Fruit fly (Drosophila melanogaster) whole organism, embryonic: ENCODE measurements around the gene CG1999.
A peak's percentile ranks its signal among the peaks of the same experiment; 100 is the strongest.

Source experiments
- Atf3 ChIP-seq: fragments of 200-800 bp; sonication (Bioruptor generic); optimal IDR thresholded peaks from 3 replicates; lab custom pipeline; 2016; ENCODE audit warnings: missing biosample characterization, missing genetic modification characterization
- Bdp1 ChIP-seq: fragments of 200-800 bp; sonication (Bioruptor generic); optimal IDR thresholded peaks from 3 replicates; lab custom pipeline; 2016; ENCODE audit warnings: missing biosample characterization, missing genetic modification characterization
- CG10147 ChIP-seq: fragments of 200-800 bp; sonication (Bioruptor generic); optimal IDR thresholded peaks from 2 replicates; lab custom pipeline; 2019; ENCODE audit warnings: missing biosample characterization, mild to moderate bottlenecking, missing genetic modification characterization, moderate library complexity
- CG11398 ChIP-seq: fragments of 200-800 bp; sonication (Bioruptor generic); optimal IDR thresholded peaks from 2 replicates; lab custom pipeline; 2016; ENCODE audit warnings: missing biosample characterization, missing genetic modification characterization
- CG13775 ChIP-seq: fragments of 200-800 bp; sonication (Bioruptor generic); optimal IDR thresholded peaks from 3 replicates; lab custom pipeline; 2017; ENCODE audit warnings: missing biosample characterization, mild to moderate bottlenecking, missing genetic modification characterization
- CG14441 ChIP-seq: fragments of 200-800 bp; sonication (Bioruptor generic); IDR thresholded peaks from 2 replicates; pipeline ENCODE4 v1.3.6; 2022; ENCODE audit warnings: missing biosample characterization, missing genetic modification characterization
- CG15479 ChIP-seq: fragments of 200-800 bp; sonication (Bioruptor generic); optimal IDR thresholded peaks from 3 replicates; lab custom pipeline; 2019; ENCODE audit warnings: missing biosample characterization, mild to moderate bottlenecking, missing genetic modification characterization, moderate library complexity
- CG17186 ChIP-seq: fragments of 200-800 bp; sonication (Bioruptor generic); optimal IDR thresholded peaks from 3 replicates; lab custom pipeline; 2017; ENCODE audit warnings: missing biosample characterization, missing genetic modification reagents, missing genetic modification characterization
- CG18619 ChIP-seq: fragments of 200-800 bp; sonication (Bioruptor generic); optimal IDR thresholded peaks from 3 replicates; lab custom pipeline; 2017; ENCODE audit warnings: missing biosample characterization, mild to moderate bottlenecking, missing genetic modification characterization
- CG3163 ChIP-seq: fragments of 200-800 bp; sonication (Bioruptor generic); optimal IDR thresholded peaks from 3 replicates; lab custom pipeline; 2016; ENCODE audit warnings: missing biosample characterization, missing genetic modification characterization
- CG3726 ChIP-seq: fragments of 200-800 bp; sonication (Bioruptor generic); IDR thresholded peaks from 3 replicates; pipeline ENCODE4, ENCODE4 v1.3.6; 2022; ENCODE audit warnings: missing biosample characterization, missing genetic modification characterization
- CG6683 ChIP-seq: fragments of 200-800 bp; sonication (Bioruptor generic); optimal IDR thresholded peaks from 2 replicates; lab custom pipeline; 2017; ENCODE audit warnings: missing biosample characterization, mild to moderate bottlenecking, missing genetic modification characterization, missing genetic modification reagents
- CG7786 ChIP-seq: fragments of 200-800 bp; sonication (Bioruptor generic); optimal IDR thresholded peaks from 2 replicates; lab custom pipeline; 2016; ENCODE audit warnings: missing biosample characterization, missing genetic modification characterization
- CG7928 ChIP-seq: fragments of 200-800 bp; sonication (Bioruptor generic); optimal IDR thresholded peaks from 2 replicates; lab custom pipeline; 2017; ENCODE audit warnings: missing biosample characterization, mild to moderate bottlenecking, missing genetic modification characterization
- CG9437 ChIP-seq: fragments of 200-800 bp; sonication (Bioruptor generic); optimal IDR thresholded peaks from 2 replicates; lab custom pipeline; 2018; ENCODE audit warnings: missing biosample characterization, mild to moderate bottlenecking, missing genetic modification characterization
- ERR ChIP-seq: fragments of 200-800 bp; sonication (Bioruptor generic); optimal IDR thresholded peaks from 2 replicates; lab custom pipeline; 2016; ENCODE audit warnings: missing biosample characterization, missing genetic modification characterization
- Gug ChIP-seq: fragments of 200-800 bp; sonication (Bioruptor generic); IDR thresholded peaks from 4 replicates; pipeline ENCODE4 v1.3.6; 2022; ENCODE audit warnings: missing biosample characterization, missing genetic modification characterization
- Hr3 ChIP-seq: fragments of 200-800 bp; sonication (Bioruptor generic); optimal IDR thresholded peaks from 3 replicates; lab custom pipeline; 2016; ENCODE audit warnings: missing biosample characterization, missing genetic modification characterization
- Hsf ChIP-seq: fragments of 200-800 bp; sonication (Bioruptor generic); optimal IDR thresholded peaks from 3 replicates; lab custom pipeline; 2016; ENCODE audit warnings: missing biosample characterization, missing genetic modification characterization
- MTF-1 ChIP-seq: fragments of 200-800 bp; sonication (Bioruptor generic); optimal IDR thresholded peaks from 2 replicates; lab custom pipeline; 2018; ENCODE audit warnings: missing biosample characterization, mild to moderate bottlenecking, missing genetic modification characterization, borderline replicate concordance
- Med ChIP-seq: fragments of 200-800 bp; sonication (Bioruptor generic); peaks from one replicate; lab custom pipeline; 2016; ENCODE audit warnings: missing biosample characterization, missing genetic modification characterization, mild to moderate bottlenecking, inconsistent platforms, moderate library complexity
- NK7.1 ChIP-seq: fragments of 200-800 bp; sonication (Bioruptor generic); optimal IDR thresholded peaks from 3 replicates; lab custom pipeline; 2016; ENCODE audit warnings: missing biosample characterization, missing genetic modification characterization
- Nf-YA ChIP-seq: fragments of 200-800 bp; sonication (Bioruptor generic); IDR thresholded peaks from 2 replicates; pipeline ENCODE4 v1.3.6; 2022; ENCODE audit warnings: missing biosample characterization, missing genetic modification characterization
- Ssrp ChIP-seq: fragments of 200-800 bp; sonication (Bioruptor generic); optimal IDR thresholded peaks from 2 replicates; lab custom pipeline; 2018; ENCODE audit warnings: missing biosample characterization, mild to moderate bottlenecking, missing genetic modification characterization, moderate library complexity
- ac ChIP-seq: fragments of 200-800 bp; sonication (Bioruptor generic); optimal IDR thresholded peaks from 3 replicates; lab custom pipeline; 2017; ENCODE audit warnings: missing biosample characterization, mild to moderate bottlenecking, missing genetic modification characterization
- al ChIP-seq: fragments of 200-800 bp; sonication (Bioruptor generic); IDR thresholded peaks from 2 replicates; pipeline ENCODE4 v1.3.6; 2022; ENCODE audit warnings: missing biosample characterization, missing genetic modification characterization
- chif ChIP-seq, 2 experiments: fragments of 200-800 bp; sonication (Bioruptor generic); optimal IDR thresholded peaks; 3 replicates each; lab custom pipeline; 2016; ENCODE audit warnings: missing biosample characterization in 2 of 2, missing genetic modification characterization in 2 of 2
- crp ChIP-seq, 2 experiments: fragments of 200-800 bp; sonication (Bioruptor generic); optimal IDR thresholded peaks; 2 replicates in 1 of 2; 3 replicates in 1 of 2; lab custom pipeline; 2017; ENCODE audit warnings: missing biosample characterization in 2 of 2, missing genetic modification characterization in 2 of 2, mild to moderate bottlenecking in 1 of 2, moderate library complexity in 1 of 2
- disco-r ChIP-seq: fragments of 200-800 bp; sonication (Bioruptor generic); optimal IDR thresholded peaks from 2 replicates; lab custom pipeline; 2016; ENCODE audit warnings: missing biosample characterization, missing genetic modification characterization
- dpn ChIP-seq, 2 experiments: fragments of 200-800 bp; sonication (Bioruptor generic); optimal IDR thresholded peaks; 3 replicates each; lab custom pipeline; 2016; ENCODE audit warnings: missing biosample characterization in 2 of 2, missing genetic modification characterization in 2 of 2
- fd102C ChIP-seq: fragments of 200-800 bp; sonication (Bioruptor generic); optimal IDR thresholded peaks from 2 replicates; lab custom pipeline; 2018; ENCODE audit warnings: missing biosample characterization, mild to moderate bottlenecking, missing genetic modification characterization, moderate library complexity
- fd3F ChIP-seq: fragments of 200-800 bp; sonication (Bioruptor generic); optimal IDR thresholded peaks from 2 replicates; lab custom pipeline; 2018; ENCODE audit warnings: missing biosample characterization, mild to moderate bottlenecking, missing genetic modification characterization, moderate library complexity
- fu2 ChIP-seq: fragments of 200-800 bp; sonication (Bioruptor generic); optimal IDR thresholded peaks from 2 replicates; lab custom pipeline; 2016; ENCODE audit warnings: missing biosample characterization, missing genetic modification characterization
- hkb ChIP-seq, 2 experiments: fragments of 200-800 bp in 1 of 2; fragments of >200 bp in 1 of 2; sonication (Bioruptor generic) in 1 of 2; IDR thresholded peaks in 1 of 2; optimal IDR thresholded peaks in 1 of 2; 2 replicates each; pipeline versions ENCODE4 v1.3.6 to Lab custom; 2017 to 2022; ENCODE audit warnings: missing biosample characterization in 1 of 2, missing genetic modification characterization in 1 of 2
- hth ChIP-seq: fragments of >200 bp; optimal IDR thresholded peaks from 2 replicates; lab custom pipeline; 2017; ENCODE audit warnings: inconsistent platforms
- klu ChIP-seq: fragments of 200-800 bp; sonication (Bioruptor generic); IDR thresholded peaks from 2 replicates; pipeline ENCODE4 v1.3.6; 2022; ENCODE audit warnings: missing biosample characterization, missing genetic modification characterization
- kni ChIP-seq: fragments of 200-800 bp; sonication (Bioruptor generic); optimal IDR thresholded peaks from 3 replicates; lab custom pipeline; 2017; ENCODE audit warnings: mild to moderate bottlenecking, missing biosample characterization, missing genetic modification reagents, missing genetic modification characterization
- luna ChIP-seq: fragments of 200-800 bp; sonication (Bioruptor generic); optimal IDR thresholded peaks from 2 replicates; lab custom pipeline; 2016; ENCODE audit warnings: missing biosample characterization, missing genetic modification characterization
- pfk ChIP-seq: fragments of 200-800 bp; sonication (Bioruptor generic); optimal IDR thresholded peaks from 2 replicates; lab custom pipeline; 2018; ENCODE audit warnings: missing biosample characterization, mild to moderate bottlenecking, missing genetic modification characterization, moderate library complexity
- sqz ChIP-seq: fragments of 200-800 bp; sonication (Bioruptor generic); optimal IDR thresholded peaks from 3 replicates; lab custom pipeline; 2018; ENCODE audit warnings: missing biosample characterization, mild to moderate bottlenecking, missing genetic modification characterization
- stc ChIP-seq: fragments of 200-800 bp; sonication (Bioruptor generic); IDR thresholded peaks from 2 replicates; pipeline ENCODE4 v1.3.6; 2022; ENCODE audit warnings: missing biosample characterization, missing genetic modification characterization
- tio ChIP-seq: fragments of 200-800 bp; sonication (Bioruptor generic); optimal IDR thresholded peaks from 2 replicates; lab custom pipeline; 2017; ENCODE audit warnings: missing biosample characterization, missing genetic modification characterization, inconsistent platforms
- trh ChIP-seq: fragments of 200-800 bp; sonication (Bioruptor generic); optimal IDR thresholded peaks from 2 replicates; lab custom pipeline; 2016; ENCODE audit warnings: missing biosample characterization, missing genetic modification characterization
- tup ChIP-seq: fragments of 200-800 bp; sonication (Bioruptor generic); optimal IDR thresholded peaks from 2 replicates; lab custom pipeline; 2016; ENCODE audit warnings: missing biosample characterization, mild to moderate bottlenecking, missing genetic modification characterization, moderate library complexity
- unc-4 ChIP-seq: fragments of 200-800 bp; sonication (Bioruptor generic); IDR thresholded peaks from 2 replicates; pipeline ENCODE4 v1.3.6; 2022; ENCODE audit warnings: missing biosample characterization, missing genetic modification characterization; ENCODE audit not compliant: partially characterized antibody
- usp ChIP-seq: fragments of >200 bp; optimal IDR thresholded peaks from 2 replicates; lab custom pipeline; 2017; ENCODE audit warnings: missing biosample characterization, missing genetic modification characterization
- vvl ChIP-seq: fragments of 200-800 bp; sonication (Bioruptor generic); IDR thresholded peaks from 2 replicates; pipeline ENCODE4 v1.3.6; 2022; ENCODE audit warnings: missing biosample characterization, missing genetic modification characterization
- zfh2 ChIP-seq: fragments of 200-800 bp; sonication (Bioruptor generic); optimal IDR thresholded peaks from 2 replicates; lab custom pipeline; 2016; ENCODE audit warnings: missing biosample characterization, missing genetic modification characterization

Gene CG1999

DNA sequence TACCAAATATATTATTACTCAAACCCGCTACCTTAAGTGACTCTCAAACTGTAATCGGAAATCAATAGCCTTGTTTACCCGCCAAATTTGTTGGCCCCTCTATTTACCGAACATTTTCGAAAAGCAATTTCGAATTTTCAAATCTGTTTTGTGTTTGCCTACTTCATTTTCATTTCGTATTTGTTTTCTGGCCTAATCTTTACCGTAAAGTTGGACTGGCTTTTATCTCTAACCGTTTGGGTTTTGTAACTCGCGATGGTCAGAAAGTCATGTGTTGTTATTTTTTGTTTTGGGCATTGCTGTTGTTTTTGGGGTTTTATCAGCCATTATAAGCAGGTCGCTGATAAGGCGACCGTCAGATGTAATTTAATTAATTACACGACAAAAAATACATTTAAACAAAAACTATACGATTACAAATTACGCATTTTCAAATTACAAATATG lies 25.3 kb upstream of the CG1999 start (continued):
- TF ChIP-seq usp (GFP tag; lab: Kevin White, UChicago) (no peak), stc (GFP tag; lab: Robert Waterston, UW) (peak; percentile 36; the same call in 1 of the 2 replicates), chif (GFP tag; optimal IDR thresholded peaks at IDR 0.05; lab: Kevin White, UChicago) (no peak), CG17186 (GFP tag; lab: Kevin White, UChicago) (no peak), sqz (GFP tag; lab: Kevin White, UChicago) (no peak), hth (lab: Kevin White, UChicago) (no peak), CG7928 (GFP tag; lab: Kevin White, UChicago) (no peak), MTF-1 (GFP tag; lab: Kevin White, UChicago) (peak; percentile 84), trh (GFP tag; lab: Kevin White, UChicago) (peak; percentile 37), Nf-YA (GFP tag; lab: Robert Waterston, UW) (no peak), ERR (GFP tag; lab: Kevin White, UChicago) (no peak), Bdp1 (GFP tag; lab: Kevin White, UChicago) (peak; percentile 20), luna (GFP tag; lab: Kevin White, UChicago) (no peak), CG15479 (GFP tag; lab: Kevin White, UChicago) (peak; percentile 4), al (no peak), tup (peak; percentile 65), CG13775 (no peak), crp (GFP tag; optimal IDR thresholded peaks at IDR 0.05; lab: Kevin White, UChicago) (no peak), dpn (GFP tag; optimal IDR thresholded peaks at IDR 0.05; lab: Kevin White, UChicago) (peak in 1 of 2 experiments; percentile 14), fd102C (peak; percentile 71), pfk (GFP tag; lab: Kevin White, UChicago) (peak; percentile 16), hkb (optimal IDR thresholded peaks at IDR 0.05; lab: Kevin White, UChicago) (no peak), hkb (GFP tag; IDR thresholded peaks at IDR 0.05; lab: Robert Waterston, UW) (peak; percentile 72), CG7786 (GFP tag; lab: Kevin White, UChicago) (no peak), tio (GFP tag; lab: Kevin White, UChicago) (no peak), kni (peak; percentile 79), unc-4 (no peak), CG6683 (GFP tag; lab: Kevin White, UChicago) (no peak), CG9437 (GFP tag; lab: Kevin White, UChicago) (no peak), Ssrp (tag; lab: Kevin White, UChicago) (no peak)
- TF ChIP-seq, all 482 proteins: peak for 159

DNA sequence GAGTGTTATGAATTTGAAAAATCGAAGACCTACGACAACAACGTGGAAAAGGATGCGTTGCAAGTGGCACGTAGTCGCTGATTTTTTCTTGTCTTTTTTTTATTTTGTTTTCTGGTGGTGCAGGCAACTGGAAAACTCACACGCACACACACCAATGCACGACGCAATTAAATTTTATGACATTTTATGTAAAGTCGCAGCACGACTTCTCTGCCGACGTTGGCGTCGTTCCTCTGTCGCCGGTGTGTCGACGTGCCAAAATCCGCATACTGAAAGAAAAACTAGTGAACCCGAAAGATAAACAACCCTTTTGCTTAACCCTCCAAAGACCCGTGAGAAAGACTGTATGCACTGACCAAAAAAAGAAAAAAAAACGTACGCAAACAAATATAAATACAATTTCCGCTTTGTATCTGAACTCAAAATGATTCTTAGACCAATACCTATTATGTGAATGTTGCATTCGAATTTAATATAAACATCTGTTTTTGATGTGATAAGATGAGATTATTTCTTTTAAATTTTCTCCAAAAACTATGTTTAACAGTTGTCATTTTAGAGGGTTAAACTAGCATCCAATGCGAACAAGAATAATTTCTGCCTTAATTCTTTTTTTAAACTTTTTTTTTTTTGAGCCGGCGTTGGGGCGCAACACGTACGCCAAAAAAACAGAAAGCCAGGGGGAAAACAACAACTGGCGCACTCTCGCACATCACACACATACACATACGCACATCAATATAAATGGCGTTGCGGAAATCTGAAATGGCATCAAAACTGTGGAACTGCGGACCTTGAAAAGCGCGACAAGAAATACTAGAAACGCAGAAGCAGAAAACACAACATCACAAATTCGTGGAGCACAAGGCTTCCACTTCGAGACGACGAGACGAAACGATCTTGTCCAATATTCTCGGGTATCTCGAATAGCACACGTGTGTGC lies 24.5 kb upstream of the CG1999 start:
- peak; percentile 12; the same call in 1 of the 4 replicates for TF ChIP-seq Gug (GFP tag; lab: Robert Waterston, UW)
- peak; percentile 84 for TF ChIP-seq Med
- peak; percentile 38; the same call in 1 of the 2 replicates for TF ChIP-seq CG14441 (GFP tag; lab: Robert Waterston, UW)
- TF ChIP-seq klu (GFP tag; lab: Robert Waterston, UW), result 0 out of 2 replicates have a peak, but pooled peaks have one; percentile 20
- TF ChIP-seq Atf3 (GFP tag; lab: Kevin White, UChicago), result peak; percentile 2
- TF ChIP-seq NK7.1 (GFP tag; lab: Kevin White, UChicago), result peak; percentile 21
- TF ChIP-seq CG3726, result 0 out of 3 replicates have a peak, but pooled peaks have one; percentile 26
- peak; percentile 9 for TF ChIP-seq CG3163 (GFP tag; lab: Kevin White, UChicago)
- TF ChIP-seq Hsf (GFP tag; lab: Kevin White, UChicago), result peak; percentile 34
- no peak for TF ChIP-seq ac (GFP tag; lab: Kevin White, UChicago)
- TF ChIP-seq fd3F (GFP tag; lab: Kevin White, UChicago), result peak; percentile 24
- peak; percentile 51 for TF ChIP-seq CG10147
- TF ChIP-seq fu2 (GFP tag; lab: Kevin White, UChicago), result peak; percentile 62
- peak; percentile 29 for TF ChIP-seq disco-r (GFP tag; lab: Kevin White, UChicago)
- peak; percentile 58 for TF ChIP-seq CG11398 (GFP tag; lab: Kevin White, UChicago)
- peak; percentile 2 for TF ChIP-seq CG18619 (GFP tag; lab: Kevin White, UChicago)
- TF ChIP-seq vvl, result peak; percentile 14; the same call in 1 of the 2 replicates
- TF ChIP-seq Hr3, result peak; percentile 33
- peak; percentile 70 for TF ChIP-seq zfh2 (GFP tag; lab: Kevin White, UChicago)
